Fruit fly (Drosophila melanogaster): ENCODE results near the gene CG13050.

Gene CG13050

dm6 chr3L:16279171-16279570 is at the start of gene CG13050:
CG13050 (minus strand) TSS chr3L:16279271.
- no peak for TF ChIP-seq Jra (GFP tag; optimal IDR thresholded peaks at IDR 0.05)
- no peak for TF ChIP-seq Dfd (GFP tag; optimal IDR thresholded peaks at IDR 0.05)
- no peak for TF ChIP-seq N (GFP tag; optimal IDR thresholded peaks at IDR 0.05)
- TF ChIP-seq Abd-B (GFP tag; optimal IDR thresholded peaks at IDR 0.05), result no peak
- TF ChIP-seq br (GFP tag; optimal IDR thresholded peaks at IDR 0.05), result no peak
- no peak for TF ChIP-seq usp (GFP tag; optimal IDR thresholded peaks at IDR 0.05)
- no peak for TF ChIP-seq CG32264 (GFP tag; optimal IDR thresholded peaks at IDR 0.05)
- no peak for TF ChIP-seq jim (GFP tag; optimal IDR thresholded peaks at IDR 0.05)
- no peak for TF ChIP-seq dmrt93B (GFP tag; optimal IDR thresholded peaks at IDR 0.05)
- no peak for TF ChIP-seq psq (GFP tag; optimal IDR thresholded peaks at IDR 0.05)

DNA sequence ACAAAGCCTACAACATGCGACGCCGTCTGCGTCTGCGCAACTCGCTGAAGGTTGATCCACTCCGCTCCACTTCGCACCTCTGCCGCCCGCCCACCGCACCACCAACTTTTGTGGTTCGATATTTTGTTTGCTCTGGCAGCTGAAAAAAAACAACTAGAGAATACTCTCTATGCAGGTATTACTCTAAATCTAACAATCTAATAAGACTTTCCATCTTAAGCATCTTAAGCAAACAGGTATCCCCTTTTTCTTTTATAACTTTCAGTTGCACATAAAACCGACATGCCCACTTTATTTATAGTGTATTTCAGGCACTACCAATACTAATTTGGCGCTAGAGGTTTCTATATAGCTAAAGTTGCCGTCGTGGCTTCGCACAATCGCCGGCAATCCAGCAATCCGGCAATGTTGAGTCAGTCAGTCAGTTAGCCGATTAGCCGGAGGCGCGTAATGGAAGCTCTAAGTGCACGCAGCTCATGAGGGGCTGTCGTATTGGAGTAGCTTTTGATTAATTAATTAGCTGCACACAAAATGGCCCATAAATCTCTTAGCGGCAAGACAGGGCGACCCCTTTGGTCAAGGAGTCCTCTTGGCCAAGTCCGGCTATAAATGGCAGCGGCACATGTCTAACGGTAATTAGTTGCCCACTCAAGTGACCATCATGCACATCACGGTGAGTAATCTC is 49.3 kb upstream of the CG13050 start, which contains the start of gene CG13058:
TSS of gene CG13058 (plus strand) at position 635 of the 685 bp plus-strand sequence.
- TF ChIP-seq sv (GFP tag; optimal IDR thresholded peaks at IDR 0.05) (peak; percentile 50), CG32264 (GFP tag; optimal IDR thresholded peaks at IDR 0.05) (no peak)

- TF ChIP-seq Abd-B (GFP tag; optimal IDR thresholded peaks at IDR 0.05) (no peak), rgr (GFP tag; optimal IDR thresholded peaks at IDR 0.05) (no peak), fru (GFP tag; optimal IDR thresholded peaks at IDR 0.05) (peak; percentile 7), h (GFP tag; optimal IDR thresholded peaks at IDR 0.05) (peak; percentile 8), lola (GFP tag; optimal IDR thresholded peaks at IDR 0.05) (no peak)
Observed at dm6 chr3L:16327776-16328175, 48.7 kb upstream of the CG13050 start, which contains the start of gene CG13038. CG13038 (minus strand) TSS chr3L:16327893.

- TF ChIP-seq sv (GFP tag; optimal IDR thresholded peaks at IDR 0.05) (no peak), jim (GFP tag; optimal IDR thresholded peaks at IDR 0.05) (no peak), ey (GFP tag; optimal IDR thresholded peaks at IDR 0.05) (no peak), N (GFP tag; optimal IDR thresholded peaks at IDR 0.05) (no peak), Mio (GFP tag; optimal IDR thresholded peaks at IDR 0.05) (no peak), psq (GFP tag; optimal IDR thresholded peaks at IDR 0.05) (no peak), sage (GFP tag; optimal IDR thresholded peaks at IDR 0.05) (no peak), tai (GFP tag; optimal IDR thresholded peaks at IDR 0.05) (no peak), Dfd (GFP tag; optimal IDR thresholded peaks at IDR 0.05) (no peak), rgr (GFP tag; optimal IDR thresholded peaks at IDR 0.05) (no peak), usp (GFP tag; optimal IDR thresholded peaks at IDR 0.05) (no peak), OdsH (GFP tag; optimal IDR thresholded peaks at IDR 0.05) (no peak), foxo (GFP tag; optimal IDR thresholded peaks at IDR 0.05) (no peak), Hr78 (GFP tag; optimal IDR thresholded peaks at IDR 0.05) (no peak), pan (optimal IDR thresholded peaks at IDR 0.05) (no peak), dmrt93B (GFP tag; optimal IDR thresholded peaks at IDR 0.05) (no peak)
Observed at dm6 chr3L:16326657-16327056, 47.6 kb upstream of the CG13050 start, which contains the start of the genes CG13040 and CG13039. CG13040 (minus strand) TSS chr3L:16326757. CG13039 (minus strand) TSS chr3L:16326762.

DNA sequence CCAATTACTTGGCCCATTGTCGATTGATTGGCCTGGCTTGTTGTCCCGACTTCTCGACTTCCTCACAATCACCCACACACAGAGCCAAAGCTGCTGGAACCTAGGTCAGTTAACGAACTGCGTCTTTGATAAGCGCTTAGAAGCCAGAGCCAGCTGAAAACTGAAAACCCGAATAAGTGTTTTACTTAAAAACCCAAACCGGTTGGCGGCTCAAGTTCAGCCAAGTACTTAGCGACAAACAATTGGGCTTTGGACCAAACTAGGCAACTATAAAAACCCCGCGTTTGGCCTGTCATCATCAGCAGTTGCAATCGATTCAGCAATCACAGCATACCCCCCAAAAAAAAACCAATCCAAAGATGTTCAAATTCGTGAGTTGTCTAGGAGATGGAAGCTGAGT is 44.3 kb upstream of the CG13050 start, which contains the start of gene CG13059:
TSS of gene CG13059 (plus strand) at position 301 of the 400 bp plus-strand sequence.
- TF ChIP-seq h (GFP tag; optimal IDR thresholded peaks at IDR 0.05), result no peak
- no peak for TF ChIP-seq Hr78 (GFP tag; optimal IDR thresholded peaks at IDR 0.05)
- TF ChIP-seq CrebA (GFP tag; optimal IDR thresholded peaks at IDR 0.05; ENCODE audit: borderline replicate concordance), result no peak
- TF ChIP-seq lola (GFP tag; optimal IDR thresholded peaks at IDR 0.05), result no peak
- no peak for TF ChIP-seq Mio (GFP tag; optimal IDR thresholded peaks at IDR 0.05)
- TF ChIP-seq Jra (GFP tag; optimal IDR thresholded peaks at IDR 0.05), result no peak

DNA sequence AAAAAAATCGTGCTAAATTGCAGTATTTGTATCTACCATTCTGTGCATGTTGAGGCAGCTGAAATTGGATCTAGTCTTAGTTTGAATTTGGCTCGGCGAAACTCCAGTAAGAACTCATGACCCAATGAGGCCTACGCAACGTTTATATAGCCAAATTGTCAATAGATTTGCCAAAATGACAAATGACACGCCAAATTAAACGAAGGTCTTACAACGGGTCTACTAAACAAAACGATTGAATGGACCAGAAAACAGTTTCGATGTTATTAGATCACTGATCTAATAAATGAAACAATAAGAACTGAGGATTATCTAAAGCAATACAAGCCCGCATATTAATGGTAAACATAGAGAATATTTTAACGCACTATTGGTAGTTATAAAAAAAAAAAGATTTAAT is 42.1 kb upstream of the CG13050 start, which contains the start of gene CG42718:
TSS of gene CG42718 (minus strand) at position 101 of the 400 bp plus-strand sequence.
- no peak for TF ChIP-seq CG9705 (GFP tag; optimal IDR thresholded peaks at IDR 0.05)
- TF ChIP-seq Jra (GFP tag; optimal IDR thresholded peaks at IDR 0.05), result no peak
- no peak for TF ChIP-seq tai (GFP tag; optimal IDR thresholded peaks at IDR 0.05)
- no peak for TF ChIP-seq CrebA (GFP tag; optimal IDR thresholded peaks at IDR 0.05; ENCODE audit: borderline replicate concordance)
- no peak for TF ChIP-seq HLH106 (tag; optimal IDR thresholded peaks at IDR 0.05)
- TF ChIP-seq woc (GFP tag; optimal IDR thresholded peaks at IDR 0.05), result no peak
- TF ChIP-seq foxo (GFP tag; optimal IDR thresholded peaks at IDR 0.05), result no peak
- no peak for TF ChIP-seq Vsx2 (GFP tag; optimal IDR thresholded peaks at IDR 0.05; ENCODE audit: partially characterized antibody)
- no peak for TF ChIP-seq dl (GFP tag; optimal IDR thresholded peaks at IDR 0.05; ENCODE audit: insufficient read depth in 1 of 2, partially characterized antibody in 2 of 2)

Data from whole organism, wandering third instar larva.